Worm (Caenorhabditis elegans) whole organism, mixed stage, embryonic: ENCODE measurements around the gene ida-1.

Experiments used
- M03D4.4 ChIP-seq: sonication (generic microtip); optimal IDR thresholded peaks from 2 replicates; lab custom pipeline; 2017; ENCODE audit warnings: mild to moderate bottlenecking, missing genetic modification characterization, missing compliant biosample characterization
- blmp-1 ChIP-seq: fragments of 150-350 bp; optimal IDR thresholded peaks from 2 replicates; lab custom pipeline; 2014; ENCODE audit warnings: missing biosample characterization, missing genetic modification characterization
- ceh-39 ChIP-seq: fragments of 150-350 bp; optimal IDR thresholded peaks from 2 replicates; lab custom pipeline; 2014; ENCODE audit warnings: missing biosample characterization, missing genetic modification characterization
- ceh-43 ChIP-seq: fragments of 200-800 bp; sonication (Bioruptor generic); optimal IDR thresholded peaks from 2 replicates; lab custom pipeline; 2018; ENCODE audit warnings: mild to moderate bottlenecking, missing genetic modification characterization, moderate library complexity, missing compliant biosample characterization
- ces-1 ChIP-seq: fragments of 150-350 bp; optimal IDR thresholded peaks from 2 replicates; lab custom pipeline; 2014; ENCODE audit warnings: missing biosample characterization, missing genetic modification reagents, missing genetic modification characterization
- cnd-1 ChIP-seq: fragments of 200-800 bp; sonication (Bioruptor generic); optimal IDR thresholded peaks from 2 replicates; lab custom pipeline; 2018; ENCODE audit warnings: mild to moderate bottlenecking, missing genetic modification characterization, missing compliant biosample characterization
- drap-1 ChIP-seq: fragments of 200-800 bp; sonication (Bioruptor generic); optimal IDR thresholded peaks from 3 replicates; lab custom pipeline; 2018; ENCODE audit warnings: mild to moderate bottlenecking, missing genetic modification characterization, missing compliant biosample characterization
- elt-1 ChIP-seq: sonication (generic microtip); optimal IDR thresholded peaks from 2 replicates; lab custom pipeline; 2017; ENCODE audit warnings: missing genetic modification characterization, mild to moderate bottlenecking, missing compliant biosample characterization, antibody characterized with exemption, moderate library complexity, borderline replicate concordance; ENCODE audit not compliant: insufficient read depth
- elt-3 ChIP-seq: fragments of 150-350 bp; optimal IDR thresholded peaks from 2 replicates; lab custom pipeline; 2014; ENCODE audit warnings: missing biosample characterization, missing genetic modification characterization
- flh-1 ChIP-seq: fragments of 200-800 bp; sonication (Bioruptor generic); optimal IDR thresholded peaks from 2 replicates; lab custom pipeline; 2018; ENCODE audit warnings: mild to moderate bottlenecking, missing genetic modification characterization, moderate library complexity, missing compliant biosample characterization
- ham-2 ChIP-seq: fragments of 200-800 bp; sonication (Bioruptor generic); optimal IDR thresholded peaks from 2 replicates; lab custom pipeline; 2018; ENCODE audit warnings: mild to moderate bottlenecking, missing genetic modification characterization, missing compliant biosample characterization
- lin-13 ChIP-seq: fragments of 150-350 bp; optimal IDR thresholded peaks from 2 replicates; lab custom pipeline; 2014; ENCODE audit warnings: missing biosample characterization, missing genetic modification characterization
- lin-32 ChIP-seq: fragments of 200-800 bp; sonication (Bioruptor generic); optimal IDR thresholded peaks from 2 replicates; lab custom pipeline; 2018; ENCODE audit warnings: mild to moderate bottlenecking, missing genetic modification characterization, missing compliant biosample characterization
- lsy-2 ChIP-seq: fragments of 150-350 bp; optimal IDR thresholded peaks from 2 replicates; lab custom pipeline; 2014; ENCODE audit warnings: missing biosample characterization, missing genetic modification characterization
- mep-1 ChIP-seq: fragments of 150-350 bp; optimal IDR thresholded peaks from 2 replicates; lab custom pipeline; 2017; ENCODE audit warnings: missing biosample characterization, missing genetic modification reagents, missing genetic modification characterization, inconsistent platforms
- mls-2 ChIP-seq: sonication (generic microtip); optimal IDR thresholded peaks from 2 replicates; lab custom pipeline; 2016; ENCODE audit warnings: mild to moderate bottlenecking, missing genetic modification characterization, moderate library complexity, missing compliant biosample characterization
- nhr-2 ChIP-seq: fragments of 150-350 bp; optimal IDR thresholded peaks from 2 replicates; lab custom pipeline; 2014; ENCODE audit warnings: missing biosample characterization, missing genetic modification characterization
- nhr-237 ChIP-seq: fragments of 150-350 bp; optimal IDR thresholded peaks from 2 replicates; lab custom pipeline; 2014; ENCODE audit warnings: missing biosample characterization, missing genetic modification characterization
- nhr-28 ChIP-seq: fragments of 150-350 bp; optimal IDR thresholded peaks from 2 replicates; lab custom pipeline; 2014; ENCODE audit warnings: missing biosample characterization, missing genetic modification characterization
- nhr-76 ChIP-seq: sonication (generic microtip); optimal IDR thresholded peaks from 2 replicates; lab custom pipeline; 2017; ENCODE audit warnings: missing biosample characterization, missing genetic modification characterization
- pha-4 ChIP-seq: fragments of 150-350 bp; optimal IDR thresholded peaks from 2 replicates; lab custom pipeline; 2018; ENCODE audit warnings: missing biosample characterization, missing genetic modification reagents, missing genetic modification characterization
- sem-2 ChIP-seq: fragments of 200-800 bp; sonication (Bioruptor generic); optimal IDR thresholded peaks from 2 replicates; lab custom pipeline; 2018; ENCODE audit warnings: mild to moderate bottlenecking, missing genetic modification characterization, missing compliant biosample characterization
- snpc-4 ChIP-seq: fragments of 150-350 bp; optimal IDR thresholded peaks from 2 replicates; lab custom pipeline; 2014; ENCODE audit warnings: missing biosample characterization, missing genetic modification characterization
- sptf-1 ChIP-seq: sonication (generic microtip); optimal IDR thresholded peaks from 2 replicates; lab custom pipeline; 2017; ENCODE audit warnings: mild to moderate bottlenecking, missing genetic modification characterization, moderate library complexity, missing compliant biosample characterization
- tbx-8 ChIP-seq: fragments of 200-800 bp; sonication (Bioruptor generic); optimal IDR thresholded peaks from 2 replicates; lab custom pipeline; 2018; ENCODE audit warnings: mild to moderate bottlenecking, missing genetic modification characterization, moderate library complexity, missing compliant biosample characterization
- unc-120 ChIP-seq: sonication (generic microtip); optimal IDR thresholded peaks from 2 replicates; lab custom pipeline; 2017; ENCODE audit warnings: missing genetic modification characterization, missing compliant biosample characterization; ENCODE audit not compliant: poor library complexity, severe bottlenecking
- unc-39 ChIP-seq: fragments of 150-350 bp; optimal IDR thresholded peaks from 2 replicates; lab custom pipeline; 2014; ENCODE audit warnings: missing biosample characterization, missing genetic modification characterization
- unc-62 ChIP-seq: fragments of 150-350 bp; optimal IDR thresholded peaks from 2 replicates; lab custom pipeline; 2014; ENCODE audit warnings: missing biosample characterization, missing genetic modification reagents, missing genetic modification characterization
- zip-8 ChIP-seq: fragments of 150-350 bp; optimal IDR thresholded peaks from 2 replicates; lab custom pipeline; 2014; ENCODE audit warnings: missing biosample characterization, missing genetic modification characterization

The ida-1 gene

ce11 chrIII:5721488-5721887 lies 33.9 kb upstream of the ida-1 start:
- TF ChIP-seq snpc-4 (no peak), unc-62 (GFP tag; lab: Kevin White, UChicago) (peak; percentile 75), cnd-1 (tag; lab: Kevin White, UChicago) (no peak), nhr-76 (tag; lab: Kevin White, UChicago) (no peak), pha-4 (tag; lab: Kevin White, UChicago) (no peak), ces-1 (peak; percentile 45), nhr-28 (tag; lab: Kevin White, UChicago) (no peak), lin-13 (tag; lab: Kevin White, UChicago) (no peak), ham-2 (GFP tag; lab: Kevin White, UChicago) (no peak)

- TF ChIP-seq elt-3 (tag; lab: Kevin White, UChicago), result no peak
- TF ChIP-seq mep-1, result peak; percentile 24
- TF ChIP-seq ces-1, result peak; percentile 38
- TF ChIP-seq, all 35 proteins: peak for 2
These were observed 33.5 kb upstream of the ida-1 start for ce11 chrIII:5721888-5722287.

- TF ChIP-seq lin-32 (no peak), ceh-39 (tag; lab: Kevin White, UChicago) (no peak), sptf-1 (tag; lab: Kevin White, UChicago) (no peak), ham-2 (GFP tag; lab: Kevin White, UChicago) (no peak), tbx-8 (GFP tag; lab: Kevin White, UChicago) (no peak), drap-1 (no peak)
These were observed 32.8 kb upstream of the ida-1 start, which contains the start of gene wrm-1 for ce11 chrIII:5722550-5722949. Gene wrm-1 (plus strand): TSS chrIII:5722850.

ce11 chrIII:5727827-5728226 lies 27.5 kb upstream of the ida-1 start, which contains the start of gene egg-1:
Gene egg-1 (plus strand): TSS chrIII:5728180.
- TF ChIP-seq sptf-1 (tag; lab: Kevin White, UChicago) (no peak), nhr-237 (tag; lab: Kevin White, UChicago) (no peak), snpc-4 (no peak), unc-62 (GFP tag; lab: Kevin White, UChicago) (no peak), blmp-1 (tag; lab: Kevin White, UChicago) (no peak), flh-1 (GFP tag; lab: Kevin White, UChicago) (no peak), zip-8 (tag; lab: Kevin White, UChicago) (no peak)

- no peak for TF ChIP-seq sem-2 (GFP tag; lab: Kevin White, UChicago)
- TF ChIP-seq mls-2 (tag; lab: Kevin White, UChicago), result no peak
- TF ChIP-seq M03D4.4 (tag; lab: Kevin White, UChicago), result no peak
- no peak for TF ChIP-seq ceh-43 (GFP tag; lab: Kevin White, UChicago)
- TF ChIP-seq lin-32, result no peak
- no peak for TF ChIP-seq elt-1
- no peak for TF ChIP-seq nhr-28 (tag; lab: Kevin White, UChicago)
- TF ChIP-seq nhr-76 (tag; lab: Kevin White, UChicago), result no peak
- TF ChIP-seq ces-1, result no peak
- TF ChIP-seq flh-1 (GFP tag; lab: Kevin White, UChicago), result no peak
- TF ChIP-seq lin-13 (tag; lab: Kevin White, UChicago), result no peak
- no peak for TF ChIP-seq zip-8 (tag; lab: Kevin White, UChicago)
- TF ChIP-seq snpc-4, result no peak
These were observed 26.0 kb upstream of the ida-1 start for ce11 chrIII:5729367-5729766.

ce11 chrIII:5730041-5730440 lies 25.3 kb upstream of the ida-1 start:
- TF ChIP-seq flh-1 (GFP tag; lab: Kevin White, UChicago) (no peak), blmp-1 (tag; lab: Kevin White, UChicago) (no peak), ceh-43 (GFP tag; lab: Kevin White, UChicago) (no peak), ham-2 (GFP tag; lab: Kevin White, UChicago) (no peak), drap-1 (no peak), pha-4 (tag; lab: Kevin White, UChicago) (no peak), elt-1 (no peak), unc-120 (no peak), lin-13 (tag; lab: Kevin White, UChicago) (no peak), M03D4.4 (tag; lab: Kevin White, UChicago) (no peak), lsy-2 (no peak), ces-1 (no peak), unc-62 (GFP tag; lab: Kevin White, UChicago) (no peak), nhr-2 (tag; lab: Kevin White, UChicago) (no peak), nhr-237 (tag; lab: Kevin White, UChicago) (no peak), unc-39 (tag; lab: Kevin White, UChicago) (no peak)
